Fruit fly (Drosophila melanogaster): Measurements from ENCODE around the gene acs.

The acs gene

dm6 chr3L:1947463-1948126, 23.8 kb upstream of the acs start, which contains the start of the genes mu2 and Cnb:
Gene mu2, minus strand, starts transcription at chr3L:1947475.
Gene Cnb, plus strand, starts transcription at chr3L:1947565.
- TF ChIP-seq CG12768 (GFP tag; optimal IDR thresholded peaks at IDR 0.05) (peak; percentile 47), cic (GFP tag; optimal IDR thresholded peaks at IDR 0.05) (no peak), bab1 (GFP tag; optimal IDR thresholded peaks at IDR 0.05) (peak; percentile 32), ovo (GFP tag; optimal IDR thresholded peaks at IDR 0.05) (no peak), CG1620 (GFP tag; optimal IDR thresholded peaks at IDR 0.05) (peak; percentile 9), tj (GFP tag; optimal IDR thresholded peaks at IDR 0.05) (no peak), toe (GFP tag; optimal IDR thresholded peaks at IDR 0.05) (peak; percentile 71), CG5204 (GFP tag; optimal IDR thresholded peaks at IDR 0.05) (peak; percentile 54), Mnt (GFP tag; optimal IDR thresholded peaks at IDR 0.05) (peak; percentile 37), CG14711 (tag; optimal IDR thresholded peaks at IDR 0.05) (peak; percentile 94), pad (GFP tag; optimal IDR thresholded peaks at IDR 0.05) (no peak), Clk (GFP tag; optimal IDR thresholded peaks at IDR 0.05) (no peak), cnc (optimal IDR thresholded peaks at IDR 0.05) (no peak), Crg-1 (GFP tag; optimal IDR thresholded peaks at IDR 0.05) (no peak), CG7101 (tag; optimal IDR thresholded peaks at IDR 0.05) (peak; percentile 2), CG11617 (GFP tag; optimal IDR thresholded peaks at IDR 0.05) (peak; percentile 16), Hr96 (GFP tag; optimal IDR thresholded peaks at IDR 0.05) (peak; percentile 57), CG7045 (GFP tag; optimal IDR thresholded peaks at IDR 0.05) (peak; percentile 25)

dm6 chr3L:1962964-1963363, 8.5 kb upstream of the acs start, which contains the start of gene SCOT:
Gene SCOT, plus strand, starts transcription at chr3L:1963143.
- TF ChIP-seq kay (GFP tag; ENCODE audit: borderline replicate concordance) (no peak), CG12768 (GFP tag; optimal IDR thresholded peaks at IDR 0.05) (no peak), CG1620 (GFP tag; optimal IDR thresholded peaks at IDR 0.05) (no peak), CG7045 (GFP tag; optimal IDR thresholded peaks at IDR 0.05) (no peak), CG14711 (tag; optimal IDR thresholded peaks at IDR 0.05) (no peak), Hr96 (GFP tag; optimal IDR thresholded peaks at IDR 0.05) (no peak), tj (GFP tag; optimal IDR thresholded peaks at IDR 0.05) (no peak), ovo (GFP tag; optimal IDR thresholded peaks at IDR 0.05) (no peak), cnc (optimal IDR thresholded peaks at IDR 0.05) (no peak), Crg-1 (GFP tag; optimal IDR thresholded peaks at IDR 0.05) (no peak), bab1 (GFP tag; optimal IDR thresholded peaks at IDR 0.05) (no peak), Mnt (GFP tag; optimal IDR thresholded peaks at IDR 0.05) (no peak), CG11617 (GFP tag; optimal IDR thresholded peaks at IDR 0.05) (no peak), CG7101 (tag; optimal IDR thresholded peaks at IDR 0.05) (no peak), CG33017 (tag; optimal IDR thresholded peaks at IDR 0.05) (no peak), Clk (GFP tag; optimal IDR thresholded peaks at IDR 0.05) (no peak)

dm6 chr3L:1964099-1964498, 7.3 kb upstream of the acs start, which contains the start of gene mv:
Gene mv, minus strand, starts transcription at chr3L:1964178.
- TF ChIP-seq cic (GFP tag; optimal IDR thresholded peaks at IDR 0.05) (no peak), CG7045 (GFP tag; optimal IDR thresholded peaks at IDR 0.05) (no peak), bab1 (GFP tag; optimal IDR thresholded peaks at IDR 0.05) (peak; percentile 33), CG14711 (tag; optimal IDR thresholded peaks at IDR 0.05) (peak; percentile 10), CG7101 (tag; optimal IDR thresholded peaks at IDR 0.05) (no peak), tj (GFP tag; optimal IDR thresholded peaks at IDR 0.05) (peak; percentile 59), Mnt (GFP tag; optimal IDR thresholded peaks at IDR 0.05) (peak; percentile 18), CG11617 (GFP tag; optimal IDR thresholded peaks at IDR 0.05) (peak; percentile 41), CG12768 (GFP tag; optimal IDR thresholded peaks at IDR 0.05) (no peak)

dm6 chr3L:1964599-1965143, 6.8 kb upstream of the acs start:
- TF ChIP-seq cic (GFP tag; optimal IDR thresholded peaks at IDR 0.05) (peak; percentile 29), CG33017 (tag; optimal IDR thresholded peaks at IDR 0.05) (no peak)

dm6 chr3L:1967452-1968310, 3.8 kb upstream of the acs start:
- peak; percentile 60 for TF ChIP-seq CG33017 (tag; optimal IDR thresholded peaks at IDR 0.05)
- peak; percentile 73 for TF ChIP-seq Mnt (GFP tag; optimal IDR thresholded peaks at IDR 0.05)
- peak; percentile 41 for TF ChIP-seq CG7045 (GFP tag; optimal IDR thresholded peaks at IDR 0.05)
- no peak for TF ChIP-seq kay (GFP tag; ENCODE audit: borderline replicate concordance)
- TF ChIP-seq CG14711 (tag; optimal IDR thresholded peaks at IDR 0.05), result no peak
- no peak for TF ChIP-seq Hr96 (GFP tag; optimal IDR thresholded peaks at IDR 0.05)
- TF ChIP-seq CG7101 (tag; optimal IDR thresholded peaks at IDR 0.05), result peak; percentile 63
- TF ChIP-seq cnc (optimal IDR thresholded peaks at IDR 0.05), result peak in 1 of 2 experiments; percentile 58
- peak; percentile 47 for TF ChIP-seq CG12768 (GFP tag; optimal IDR thresholded peaks at IDR 0.05)
- peak; percentile 59 for TF ChIP-seq bab1 (GFP tag; optimal IDR thresholded peaks at IDR 0.05)
- TF ChIP-seq Clk (GFP tag; optimal IDR thresholded peaks at IDR 0.05), result peak; percentile 49
- TF ChIP-seq tj (GFP tag; optimal IDR thresholded peaks at IDR 0.05), result peak; percentile 28
- no peak for TF ChIP-seq CG5204 (GFP tag; optimal IDR thresholded peaks at IDR 0.05)
- TF ChIP-seq Crg-1 (GFP tag; optimal IDR thresholded peaks at IDR 0.05), result peak; percentile 15
- no peak for TF ChIP-seq CG11617 (GFP tag; optimal IDR thresholded peaks at IDR 0.05)
- TF ChIP-seq CG1620 (GFP tag; optimal IDR thresholded peaks at IDR 0.05), result peak; percentile 17
- TF ChIP-seq ovo (GFP tag; optimal IDR thresholded peaks at IDR 0.05), result peak; percentile 15
- peak; percentile 28 for TF ChIP-seq pad (GFP tag; optimal IDR thresholded peaks at IDR 0.05)
- TF ChIP-seq cic (GFP tag; optimal IDR thresholded peaks at IDR 0.05), result peak; percentile 72
- TF ChIP-seq toe (GFP tag; optimal IDR thresholded peaks at IDR 0.05), result no peak

Data from whole organism, adult.